Worm (Caenorhabditis elegans) whole organism, early embryonic: ENCODE data around the gene K10H10.13.

Source experiments
- B0310.2 ChIP-seq: sonication (generic microtip); optimal IDR thresholded peaks from 2 replicates; lab custom pipeline; 2016; ENCODE audit warnings: mild to moderate bottlenecking, missing genetic modification characterization, missing compliant biosample characterization
- ama-1 ChIP-seq: fragments of 150-350 bp; optimal IDR thresholded peaks from 2 replicates; lab custom pipeline; 2014
- flt-1 ChIP-seq: fragments of 200-800 bp; sonication (Bioruptor generic); IDR thresholded peaks from 2 replicates; pipeline ENCODE4 v1.3.6; 2022; ENCODE audit warnings: missing genetic modification characterization, missing compliant biosample characterization
- hmbx-1 ChIP-seq: sonication (generic microtip); optimal IDR thresholded peaks from 2 replicates; lab custom pipeline; 2016; ENCODE audit warnings: mild to moderate bottlenecking, missing genetic modification characterization, missing compliant biosample characterization
- scrt-1 ChIP-seq: fragments of 200-800 bp; sonication (Bioruptor generic); IDR thresholded peaks from 2 replicates; pipeline ENCODE4 v1.3.6; 2022; ENCODE audit warnings: missing genetic modification characterization, missing compliant biosample characterization
- tbx-11 ChIP-seq: fragments of 200-800 bp; sonication (Bioruptor generic); IDR thresholded peaks from 2 replicates; pipeline ENCODE4 v1.3.6; 2022; ENCODE audit warnings: missing genetic modification characterization, missing compliant biosample characterization

ce11 chrII:14494014-14494413 lies 17.1 kb downstream of the K10H10.13 start:
- TF ChIP-seq tbx-11 (GFP tag; lab: Robert Waterston, UW): no peak
- no peak for TF ChIP-seq scrt-1
- TF ChIP-seq ama-1 (lab: Kevin White, UChicago): no peak
- no peak for TF ChIP-seq flt-1
- TF ChIP-seq hmbx-1 (tag; lab: Kevin White, UChicago): no peak
- no peak for TF ChIP-seq B0310.2 (tag; lab: Kevin White, UChicago)
